Worm (Caenorhabditis elegans) whole organism, L3 larva: Measurements from ENCODE around the gene F55C12.2.
A peak's percentile ranks its signal among the peaks of the same experiment; 100 is the strongest.

ENCODE experiments used
- R02D3.7 ChIP-seq: fragments of 150-350 bp; optimal IDR thresholded peaks from 2 replicates; lab custom pipeline; 2014; ENCODE audit warnings: missing biosample characterization, missing genetic modification characterization
- ZK546.5 ChIP-seq: sonication (generic microtip); optimal IDR thresholded peaks from 2 replicates; lab custom pipeline; 2017; ENCODE audit warnings: missing biosample characterization, missing genetic modification characterization
- ama-1 ChIP-seq: fragments of 150-350 bp; optimal IDR thresholded peaks from 2 replicates; lab custom pipeline; 2018
- ceh-16 ChIP-seq: sonication (generic microtip); optimal IDR thresholded peaks from 2 replicates; lab custom pipeline; 2017; ENCODE audit warnings: missing biosample characterization, missing genetic modification characterization
- ceh-28 ChIP-seq: fragments of 150-350 bp; optimal IDR thresholded peaks from 2 replicates; lab custom pipeline; 2014; ENCODE audit warnings: missing biosample characterization, missing genetic modification reagents, missing genetic modification characterization
- ceh-82 ChIP-seq: fragments of 150-350 bp; optimal IDR thresholded peaks from 2 replicates; lab custom pipeline; 2014; ENCODE audit warnings: missing biosample characterization, missing genetic modification characterization
- egl-27 ChIP-seq: sonication (generic microtip); optimal IDR thresholded peaks from 4 replicates; lab custom pipeline; 2017; ENCODE audit warnings: missing biosample characterization, missing genetic modification reagents, missing genetic modification characterization
- egl-5 ChIP-seq: fragments of 150-350 bp; optimal IDR thresholded peaks from 2 replicates; lab custom pipeline; 2017; ENCODE audit warnings: missing biosample characterization, missing genetic modification reagents, missing genetic modification characterization, inconsistent platforms
- elt-1 ChIP-seq: fragments of 150-350 bp; optimal IDR thresholded peaks from 2 replicates; lab custom pipeline; 2014; ENCODE audit warnings: missing biosample characterization, missing genetic modification characterization
- elt-2 ChIP-seq: sonication (generic microtip); optimal IDR thresholded peaks from 2 replicates; lab custom pipeline; 2016; ENCODE audit warnings: missing genetic modification reagents, mild to moderate bottlenecking, missing genetic modification characterization, missing compliant biosample characterization
- elt-3 ChIP-seq, 3 experiments: fragments of 150-350 bp in 1 of 3; sonication (generic microtip) in 2 of 3; optimal IDR thresholded peaks; 2 replicates in 2 of 3; 4 replicates in 1 of 3; lab custom pipeline; 2014 to 2017; ENCODE audit warnings: missing biosample characterization in 3 of 3, missing genetic modification characterization in 3 of 3
- eor-1 ChIP-seq, 2 experiments: fragments of 150-350 bp; optimal IDR thresholded peaks; 2 replicates each; lab custom pipeline; 2014 to 2018; ENCODE audit warnings: missing biosample characterization in 2 of 2, missing genetic modification characterization in 2 of 2
- fkh-10 ChIP-seq: sonication (generic microtip); optimal IDR thresholded peaks from 2 replicates; lab custom pipeline; 2017; ENCODE audit warnings: missing biosample characterization, missing genetic modification reagents, missing genetic modification characterization
- fkh-2 ChIP-seq: fragments of 150-350 bp; optimal IDR thresholded peaks from 2 replicates; lab custom pipeline; 2014; ENCODE audit warnings: missing biosample characterization, missing genetic modification reagents, missing genetic modification characterization
- fos-1 ChIP-seq: fragments of 150-350 bp; optimal IDR thresholded peaks from 2 replicates; lab custom pipeline; 2014; ENCODE audit warnings: missing biosample characterization, missing genetic modification characterization
- hmg-11 ChIP-seq: sonication (generic microtip); optimal IDR thresholded peaks from 2 replicates; lab custom pipeline; 2016; ENCODE audit warnings: missing genetic modification characterization, missing compliant biosample characterization
- jun-1 ChIP-seq: fragments of 150-350 bp; optimal IDR thresholded peaks from 2 replicates; lab custom pipeline; 2014; ENCODE audit warnings: missing biosample characterization, missing genetic modification reagents, missing genetic modification characterization
- lin-15B ChIP-seq: fragments of 150-350 bp; optimal IDR thresholded peaks from 2 replicates; lab custom pipeline; 2014; ENCODE audit warnings: missing biosample characterization, missing genetic modification characterization
- lin-39 ChIP-seq: fragments of 150-350 bp; optimal IDR thresholded peaks from 2 replicates; lab custom pipeline; 2018; ENCODE audit warnings: missing biosample characterization, missing genetic modification reagents, missing genetic modification characterization
- lsy-12 ChIP-seq: sonication (generic microtip); optimal IDR thresholded peaks from 2 replicates; lab custom pipeline; 2016; ENCODE audit warnings: mild to moderate bottlenecking, missing genetic modification characterization, missing compliant biosample characterization
- mdl-1 ChIP-seq: fragments of 150-350 bp; optimal IDR thresholded peaks from 2 replicates; lab custom pipeline; 2014; ENCODE audit warnings: missing biosample characterization, missing genetic modification characterization
- mml-1 ChIP-seq: fragments of 150-350 bp; sonication (generic microtip); optimal IDR thresholded peaks from 3 replicates; lab custom pipeline; 2014; ENCODE audit warnings: missing biosample characterization, missing genetic modification characterization
- nfya-1 ChIP-seq: sonication (generic microtip); optimal IDR thresholded peaks from 2 replicates; lab custom pipeline; 2017; ENCODE audit warnings: missing genetic modification characterization, mild to moderate bottlenecking, missing compliant biosample characterization, antibody characterized with exemption, moderate library complexity; ENCODE audit not compliant: insufficient read depth
- nhr-12 ChIP-seq: fragments of 150-350 bp; optimal IDR thresholded peaks from 2 replicates; lab custom pipeline; 2014; ENCODE audit warnings: missing biosample characterization, missing genetic modification characterization
- nhr-23 ChIP-seq: fragments of 150-350 bp; optimal IDR thresholded peaks from 2 replicates; lab custom pipeline; 2014; ENCODE audit warnings: missing biosample characterization, missing genetic modification reagents, missing genetic modification characterization
- nhr-237 ChIP-seq: fragments of 150-350 bp; optimal IDR thresholded peaks from 2 replicates; lab custom pipeline; 2014; ENCODE audit warnings: missing biosample characterization, missing genetic modification characterization
- nhr-25 ChIP-seq: sonication (generic microtip); optimal IDR thresholded peaks from 2 replicates; lab custom pipeline; 2017; ENCODE audit warnings: missing biosample characterization, missing genetic modification characterization
- nhr-28 ChIP-seq: fragments of 150-350 bp; optimal IDR thresholded peaks from 2 replicates; lab custom pipeline; 2014; ENCODE audit warnings: missing biosample characterization, missing genetic modification characterization
- nhr-43 ChIP-seq: sonication (generic microtip); optimal IDR thresholded peaks from 2 replicates; lab custom pipeline; 2016; ENCODE audit warnings: mild to moderate bottlenecking, missing genetic modification characterization, missing compliant biosample characterization; ENCODE audit not compliant: poor library complexity, severe bottlenecking
- nhr-67 ChIP-seq: fragments of 150-350 bp; optimal IDR thresholded peaks from 2 replicates; lab custom pipeline; 2014; ENCODE audit warnings: missing biosample characterization, missing genetic modification characterization
- nhr-76 ChIP-seq: fragments of 150-350 bp; sonication (generic microtip); optimal IDR thresholded peaks from 5 replicates; lab custom pipeline; 2014; ENCODE audit warnings: missing biosample characterization, missing genetic modification characterization
- pha-4 ChIP-seq: fragments of 150-350 bp; optimal IDR thresholded peaks from 2 replicates; lab custom pipeline; 2014; ENCODE audit warnings: missing biosample characterization, missing genetic modification reagents, missing genetic modification characterization
- pqm-1 ChIP-seq: fragments of 150-350 bp; optimal IDR thresholded peaks from 2 replicates; lab custom pipeline; 2017; ENCODE audit warnings: missing biosample characterization, missing genetic modification characterization, inconsistent platforms
- sea-2 ChIP-seq: fragments of 150-350 bp; sonication (generic microtip); optimal IDR thresholded peaks from 4 replicates; lab custom pipeline; 2014; ENCODE audit warnings: missing biosample characterization, missing genetic modification reagents, missing genetic modification characterization
- skn-1 ChIP-seq: fragments of 150-350 bp; optimal IDR thresholded peaks from 2 replicates; lab custom pipeline; 2014; ENCODE audit warnings: missing biosample characterization, missing genetic modification characterization
- snpc-4 ChIP-seq: fragments of 150-350 bp; optimal IDR thresholded peaks from 2 replicates; lab custom pipeline; 2014; ENCODE audit warnings: missing biosample characterization, missing genetic modification characterization
- tbx-2 ChIP-seq: sonication (generic microtip); optimal IDR thresholded peaks from 2 replicates; lab custom pipeline; 2016; ENCODE audit warnings: mild to moderate bottlenecking, missing genetic modification characterization, missing compliant biosample characterization
- unc-39 ChIP-seq: sonication (generic microtip); optimal IDR thresholded peaks from 4 replicates; lab custom pipeline; 2017; ENCODE audit warnings: missing biosample characterization, missing genetic modification characterization
- unc-62 ChIP-seq: fragments of 150-350 bp; sonication (generic microtip); optimal IDR thresholded peaks from 4 replicates; lab custom pipeline; 2014; ENCODE audit warnings: missing biosample characterization, missing genetic modification reagents, missing genetic modification characterization
- zag-1 ChIP-seq: fragments of 150-350 bp; optimal IDR thresholded peaks from 2 replicates; lab custom pipeline; 2014; ENCODE audit warnings: missing biosample characterization, missing genetic modification characterization
- ztf-11 ChIP-seq: fragments of 150-350 bp; optimal IDR thresholded peaks from 2 replicates; lab custom pipeline; 2014; ENCODE audit warnings: missing biosample characterization, missing genetic modification characterization

The F55C12.2 gene

DNA sequence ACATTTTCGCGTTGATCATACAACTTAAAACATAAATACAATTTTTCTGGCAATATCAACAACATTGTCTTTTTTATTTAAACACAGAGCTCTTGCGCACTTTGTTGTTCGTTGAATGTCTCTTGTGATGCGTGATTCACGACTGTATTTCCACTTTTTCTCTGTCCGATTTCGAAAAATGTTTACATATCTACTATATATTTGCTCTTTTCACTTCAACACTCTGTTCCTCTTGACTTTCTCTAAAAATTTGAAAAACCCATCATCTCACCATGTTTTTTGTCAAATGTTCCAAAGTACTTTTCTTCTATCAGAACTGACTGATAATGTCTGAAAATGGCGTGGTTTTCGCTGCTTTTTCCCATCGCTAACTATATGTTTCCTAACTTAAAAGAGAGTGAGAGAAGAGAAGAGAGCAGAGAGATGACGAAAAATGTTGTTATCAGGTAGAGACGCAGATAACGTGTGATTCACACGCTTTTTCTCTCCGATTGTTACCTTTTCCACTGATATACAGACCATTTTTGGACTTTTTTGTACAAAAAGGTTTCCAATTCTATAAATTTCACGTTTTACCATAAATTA lies 35.4 kb downstream of the F55C12.2 start:
- TF ChIP-seq unc-39 (tag; lab: Kevin White, UChicago) (no peak), elt-2 (peak; percentile 94), fkh-10 (GFP tag; lab: Kevin White, UChicago) (no peak), nhr-23 (tag; lab: Kevin White, UChicago) (no peak), pha-4 (tag; lab: Kevin White, UChicago) (peak; percentile 94), nhr-25 (tag; lab: Kevin White, UChicago) (no peak), nhr-237 (tag; lab: Kevin White, UChicago) (no peak), jun-1 (tag; lab: Kevin White, UChicago) (peak; percentile 41), skn-1 (tag; lab: Kevin White, UChicago) (peak; percentile 47), pqm-1 (tag; lab: Kevin White, UChicago) (peak; percentile 96), lin-39 (tag; lab: Kevin White, UChicago) (no peak)

DNA sequence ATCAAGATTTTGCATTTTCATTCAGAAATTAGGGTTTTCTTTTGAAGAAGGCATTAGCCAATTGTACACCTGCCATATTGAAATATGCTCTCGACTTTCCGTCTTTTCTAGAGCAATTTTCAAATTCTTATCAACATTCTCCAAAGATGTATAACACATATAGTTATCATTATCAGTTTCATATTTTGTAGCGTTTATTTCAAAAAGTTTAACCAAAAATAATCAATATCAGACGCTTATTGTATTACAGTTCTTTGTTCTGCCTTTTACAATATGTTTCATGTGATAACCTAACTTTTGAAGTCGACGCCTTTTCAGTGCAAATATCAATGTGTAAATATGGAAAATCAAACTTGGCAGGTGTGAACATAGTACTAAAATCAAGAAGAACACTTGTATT lies 37.3 kb downstream of the F55C12.2 start:
- TF ChIP-seq mdl-1 (tag; lab: Kevin White, UChicago), result no peak
- TF ChIP-seq pha-4 (tag; lab: Kevin White, UChicago), result peak; percentile 42
- peak; percentile 80 for TF ChIP-seq pqm-1 (tag; lab: Kevin White, UChicago)
- TF ChIP-seq hmg-11 (tag; lab: Kevin White, UChicago), result no peak
- TF ChIP-seq elt-2, result peak; percentile 77

DNA sequence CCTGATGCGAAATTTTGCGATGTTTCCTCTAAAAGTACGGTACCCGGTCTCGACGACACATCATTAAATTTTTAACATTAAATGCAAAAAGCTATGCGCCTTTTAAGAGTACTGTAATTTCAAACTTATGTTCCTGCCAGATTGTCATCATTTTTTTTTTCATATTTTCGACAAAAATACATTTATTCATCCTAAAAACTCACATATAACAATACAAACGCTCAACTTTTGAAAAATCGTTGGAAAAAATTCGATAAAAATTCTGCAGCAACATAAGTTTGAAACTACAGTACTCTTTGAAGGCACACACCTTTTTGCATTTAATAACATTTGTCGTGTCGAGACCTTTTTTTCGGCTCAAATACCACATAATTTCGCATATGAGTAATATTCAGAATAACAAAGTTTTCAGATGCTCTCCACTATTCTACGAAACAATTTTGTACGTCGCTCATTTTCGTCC lies 40.4 kb downstream of the F55C12.2 start, which contains the start of gene frh-1:
frh-1 (plus strand) TSS at position 413 of the 463 bp plus-strand sequence.
- TF ChIP-seq nhr-12 (tag; lab: Kevin White, UChicago) (no peak), ceh-16 (tag; lab: Kevin White, UChicago) (no peak), elt-2 (peak; percentile 26), nhr-28 (tag; lab: Kevin White, UChicago) (no peak)

DNA sequence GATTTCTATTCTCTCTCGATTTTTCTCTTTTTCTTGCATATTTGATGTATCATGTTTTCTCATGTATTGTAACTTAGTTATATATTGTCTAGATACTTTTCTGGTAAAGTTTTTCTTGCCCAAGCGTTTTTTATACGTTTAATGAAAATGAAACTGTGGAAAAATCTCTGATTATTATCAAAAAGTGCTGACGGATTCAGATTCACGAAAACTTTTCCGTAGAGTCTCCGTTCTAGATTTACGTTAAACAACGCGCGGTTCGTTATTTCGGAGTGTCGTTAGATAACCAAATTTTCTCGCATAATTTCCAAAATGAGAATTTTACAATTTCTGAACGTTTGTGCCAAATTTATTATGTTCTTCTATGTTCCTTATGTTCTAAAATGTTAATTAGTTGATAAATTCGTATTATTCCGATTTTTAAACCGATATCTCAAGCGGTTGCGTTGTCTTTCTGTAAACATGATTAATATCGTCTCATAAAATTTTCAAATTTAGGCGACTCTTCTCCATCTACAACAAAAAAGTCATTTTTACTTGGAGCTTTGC lies 41.6 kb downstream of the F55C12.2 start, which contains the start of gene ptp-2:
ptp-2 (plus strand) TSS at position 499 of the 549 bp plus-strand sequence.
- peak; percentile 11 for TF ChIP-seq hmg-11 (tag; lab: Kevin White, UChicago)
- no peak for TF ChIP-seq fos-1 (tag; lab: Kevin White, UChicago)
- no peak for TF ChIP-seq tbx-2
- TF ChIP-seq jun-1 (tag; lab: Kevin White, UChicago), result no peak
- no peak for TF ChIP-seq pqm-1 (tag; lab: Kevin White, UChicago)
- no peak for TF ChIP-seq snpc-4 (tag; lab: Kevin White, UChicago)
- TF ChIP-seq unc-62 (GFP tag; lab: Kevin White, UChicago), result no peak
- TF ChIP-seq unc-39 (tag; lab: Kevin White, UChicago), result no peak
- TF ChIP-seq egl-5 (tag; lab: Kevin White, UChicago), result no peak
- TF ChIP-seq nhr-25 (tag; lab: Kevin White, UChicago), result no peak
- no peak for TF ChIP-seq ceh-82 (tag; lab: Kevin White, UChicago)
- no peak for TF ChIP-seq nhr-12 (tag; lab: Kevin White, UChicago)
- no peak for TF ChIP-seq lin-39 (tag; lab: Kevin White, UChicago)
- no peak for TF ChIP-seq elt-3 (tag; optimal IDR thresholded peaks at IDR 0.05; lab: Kevin White, UChicago)
- peak; percentile 41 for TF ChIP-seq nhr-23 (tag; lab: Kevin White, UChicago)
- TF ChIP-seq elt-2, result peak; percentile 0
- TF ChIP-seq ama-1 (lab: Kevin White, UChicago), result no peak
- TF ChIP-seq egl-27 (tag; lab: Kevin White, UChicago), result no peak
- no peak for TF ChIP-seq R02D3.7 (tag; lab: Kevin White, UChicago)
- no peak for TF ChIP-seq zag-1
- TF ChIP-seq nhr-28 (tag; lab: Kevin White, UChicago), result no peak
- TF ChIP-seq pha-4 (tag; lab: Kevin White, UChicago), result peak; percentile 51
- TF ChIP-seq nhr-237 (tag; lab: Kevin White, UChicago), result no peak
- TF ChIP-seq mml-1, result no peak
- no peak for TF ChIP-seq eor-1 (tag; optimal IDR thresholded peaks at IDR 0.05; lab: Kevin White, UChicago)
- no peak for TF ChIP-seq elt-1 (tag; lab: Kevin White, UChicago)
- TF ChIP-seq nhr-76 (tag; lab: Kevin White, UChicago), result no peak
- TF ChIP-seq ceh-28 (tag; lab: Kevin White, UChicago), result no peak
- TF ChIP-seq lsy-12 (tag; lab: Kevin White, UChicago), result no peak
- TF ChIP-seq skn-1 (tag; lab: Kevin White, UChicago), result no peak
- TF ChIP-seq fkh-10 (GFP tag; lab: Kevin White, UChicago), result no peak
- TF ChIP-seq fkh-2, result no peak
- no peak for TF ChIP-seq nhr-67
- TF ChIP-seq ZK546.5, result no peak
- TF ChIP-seq nfya-1, result peak; percentile 47
- TF ChIP-seq lin-15B, result peak; percentile 43
- no peak for TF ChIP-seq ceh-16 (tag; lab: Kevin White, UChicago)
- no peak for TF ChIP-seq ztf-11 (tag; lab: Kevin White, UChicago)
- TF ChIP-seq sea-2, result no peak
- TF ChIP-seq nhr-43 (tag; lab: Kevin White, UChicago), result peak; percentile 33
- TF ChIP-seq mdl-1 (tag; lab: Kevin White, UChicago), result no peak
